Fruit fly (Drosophila melanogaster) whole organism, larva: Measurements from ENCODE around the gene CG9044.

Experiments
- noc ChIP-seq: fragments of 200-800 bp; sonication (Bioruptor generic); optimal IDR thresholded peaks from 3 replicates; lab custom pipeline; 2019; ENCODE audit warnings: missing biosample characterization, mild to moderate bottlenecking, missing genetic modification characterization, moderate library complexity

The CG9044 gene

dm6 chr2L:5945651-5946547 lies 3.4 kb upstream of the CG9044 start:
- TF ChIP-seq noc (tag; lab: Kevin White, UChicago): no peak

DNA sequence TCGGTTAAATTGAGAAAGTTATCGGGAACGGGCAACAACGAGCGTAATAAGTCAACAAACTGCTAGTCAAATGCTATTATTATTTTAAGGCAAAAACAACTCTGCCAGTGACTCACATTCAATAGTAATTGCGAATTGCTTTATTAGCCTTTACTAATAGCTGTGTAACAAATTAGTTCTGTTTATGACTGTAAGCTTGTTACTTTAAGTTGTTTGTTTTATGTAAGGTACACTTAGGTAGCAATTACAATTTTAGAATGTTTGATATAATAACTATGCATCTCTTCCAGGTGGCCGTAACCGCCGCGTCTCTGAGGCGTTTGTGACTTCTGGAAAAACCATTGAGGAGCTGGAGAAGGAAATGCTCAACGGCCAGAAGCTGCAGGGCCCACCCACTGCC lies 2.5 kb upstream of the CG9044 start:
- no peak for TF ChIP-seq noc (tag; lab: Kevin White, UChicago)

DNA sequence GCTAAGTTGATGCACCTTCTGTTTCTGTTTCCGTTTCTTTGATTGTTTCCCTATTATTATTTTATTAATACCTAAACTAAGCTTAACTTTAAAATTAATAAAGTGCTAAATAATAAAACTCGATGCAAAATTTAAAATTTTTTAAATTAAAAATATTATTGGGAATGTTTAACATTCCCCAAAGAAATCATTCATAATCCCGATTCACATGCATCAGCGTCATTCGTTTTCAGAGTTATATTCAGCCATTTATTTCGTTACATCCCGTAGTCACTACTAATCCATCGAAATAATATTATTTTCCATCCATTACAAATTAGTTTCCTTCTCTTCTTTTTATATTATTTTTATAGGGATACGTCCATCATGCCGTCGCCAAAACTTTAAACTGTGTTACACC lies 1.7 kb upstream of the CG9044 start:
- TF ChIP-seq noc (tag; lab: Kevin White, UChicago): no peak

DNA sequence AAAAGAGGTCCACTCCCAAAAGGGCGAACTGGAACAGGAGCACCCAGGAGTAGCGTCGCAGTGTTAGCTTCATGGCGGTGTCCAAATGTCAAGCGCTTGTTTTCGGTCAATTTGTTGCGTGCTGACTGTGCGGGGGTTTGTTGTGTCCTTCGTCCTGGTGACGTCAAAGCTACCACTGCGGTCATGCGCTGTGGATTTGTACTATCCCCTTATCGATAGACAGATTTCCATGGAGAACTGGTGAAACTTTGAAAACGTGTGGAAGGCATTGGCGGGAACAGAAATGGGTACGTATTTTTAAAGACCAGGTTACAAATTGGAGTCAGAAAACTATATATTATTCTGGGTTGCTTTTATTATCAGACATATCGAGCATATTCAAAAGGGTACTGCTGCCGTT lies 6.9 kb downstream of the CG9044 start, which contains the start of gene CG13999:
Gene CG13999 (minus strand): TSS at position 314 of the 400 bp plus-strand sequence.
- TF ChIP-seq noc (tag; lab: Kevin White, UChicago): no peak

DNA sequence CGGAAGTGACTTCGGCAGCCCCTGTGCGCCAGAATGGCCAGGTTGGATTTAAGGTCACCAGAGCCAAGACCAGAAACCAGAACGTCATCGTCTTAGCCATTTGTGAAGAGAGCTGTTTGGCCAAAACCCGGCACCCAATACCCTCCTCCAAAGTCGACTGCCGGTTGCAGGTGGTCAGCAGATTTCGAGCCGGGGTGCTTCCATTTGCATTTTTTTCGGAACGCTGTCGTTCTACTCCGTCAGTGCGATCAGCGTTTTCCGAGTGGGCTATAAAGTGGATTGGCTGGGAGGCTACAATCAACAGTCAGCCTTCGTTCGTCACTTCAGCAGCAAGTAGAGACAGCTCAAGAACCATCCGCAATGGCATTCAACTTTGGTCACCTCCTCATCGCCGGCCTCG lies 7.5 kb downstream of the CG9044 start, which contains the start of the genes CG13998 and Vm26Ab:
Gene CG13998 (minus strand): TSS at position 114 of the 400 bp plus-strand sequence.
Gene Vm26Ab (plus strand): TSS at position 299 of the 400 bp plus-strand sequence.
- TF ChIP-seq noc (tag; lab: Kevin White, UChicago): no peak

DNA sequence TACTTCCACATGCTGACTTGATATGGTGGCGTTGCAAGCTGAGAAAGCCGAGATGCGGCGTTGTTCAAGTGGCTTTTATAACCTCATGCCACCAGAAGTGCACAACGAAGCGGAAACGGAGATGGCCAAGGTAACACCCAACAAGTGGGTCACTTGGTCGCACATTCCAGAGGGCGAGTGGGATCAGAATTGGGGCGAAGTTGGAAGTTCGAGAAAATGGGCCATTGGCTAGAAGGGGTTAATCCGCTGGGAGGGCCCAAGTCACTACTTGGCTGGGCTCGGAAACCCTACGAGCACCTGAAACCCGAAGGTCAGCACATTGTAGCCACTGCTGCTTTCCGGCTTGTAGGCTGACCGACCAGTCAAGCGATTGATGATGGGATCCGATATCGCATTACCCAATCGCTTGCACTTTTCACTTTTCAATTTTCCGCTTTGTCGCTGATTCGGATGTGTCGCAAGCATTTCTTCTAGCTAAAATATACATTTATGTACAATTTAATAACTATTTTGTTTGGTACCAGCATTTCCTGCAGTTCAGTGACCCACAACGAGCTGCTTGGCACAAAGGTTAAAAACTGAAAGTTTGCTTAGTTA lies 9.4 kb downstream of the CG9044 start, which contains the start of gene Vm26Ac:
Gene Vm26Ac (minus strand): TSS at position 51 of the 597 bp plus-strand sequence.
- no peak for TF ChIP-seq noc (tag; lab: Kevin White, UChicago)

dm6 chr2L:5959863-5960658 lies 10.8 kb downstream of the CG9044 start, which contains the start of gene Vm26Aa:
Gene Vm26Aa (minus strand): TSS chr2L:5960340.
- TF ChIP-seq noc (tag; lab: Kevin White, UChicago): no peak

dm6 chr2L:5961169-5961918 lies 12.1 kb downstream of the CG9044 start:
- no peak for TF ChIP-seq noc (tag; lab: Kevin White, UChicago)

DNA sequence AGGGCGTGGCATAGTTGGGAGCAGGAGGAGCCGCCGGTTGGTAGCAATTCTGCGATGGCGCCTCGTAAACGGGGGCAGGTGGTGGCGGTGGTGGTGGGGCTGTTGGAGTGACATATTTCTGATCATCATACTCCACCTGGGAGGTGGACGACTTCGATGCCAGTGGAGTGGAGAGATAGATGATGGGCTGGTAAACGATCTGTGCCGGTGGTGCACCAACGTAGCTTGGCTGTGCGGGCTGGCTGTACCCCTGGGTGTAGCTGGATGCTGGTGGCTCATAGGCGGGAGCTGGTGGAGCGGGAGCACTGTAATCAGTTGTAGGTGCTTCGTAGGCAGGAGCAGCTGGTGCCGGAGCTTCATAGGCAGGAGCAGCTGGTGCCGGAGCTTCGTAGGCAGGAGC lies 14.0 kb downstream of the CG9044 start:
- no peak for TF ChIP-seq noc (tag; lab: Kevin White, UChicago)

DNA sequence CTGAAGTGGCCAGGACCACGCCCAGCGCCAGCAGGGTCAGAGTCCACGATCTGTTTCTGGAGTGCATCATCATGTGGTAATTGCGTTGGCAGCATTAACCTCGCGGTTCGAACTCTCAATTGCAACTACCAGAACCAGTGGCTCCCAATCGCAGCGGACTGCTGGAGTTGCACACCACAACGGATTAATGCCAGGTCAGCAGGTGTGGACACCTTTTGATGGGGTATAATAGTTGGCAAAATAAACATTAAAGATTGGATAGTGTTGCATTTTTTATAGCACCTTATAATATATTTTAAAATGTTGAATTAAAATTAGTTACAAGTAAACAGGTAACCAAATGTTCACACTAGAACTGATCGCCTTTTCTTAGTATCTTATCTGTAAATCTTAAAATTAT lies 15.0 kb downstream of the CG9044 start:
- no peak for TF ChIP-seq noc (tag; lab: Kevin White, UChicago)

- no peak for TF ChIP-seq noc (tag; lab: Kevin White, UChicago)
These were observed 15.6 kb downstream of the CG9044 start, which contains the start of gene psd for dm6 chr2L:5964851-5965250. Gene psd (minus strand): TSS chr2L:5964951.

DNA sequence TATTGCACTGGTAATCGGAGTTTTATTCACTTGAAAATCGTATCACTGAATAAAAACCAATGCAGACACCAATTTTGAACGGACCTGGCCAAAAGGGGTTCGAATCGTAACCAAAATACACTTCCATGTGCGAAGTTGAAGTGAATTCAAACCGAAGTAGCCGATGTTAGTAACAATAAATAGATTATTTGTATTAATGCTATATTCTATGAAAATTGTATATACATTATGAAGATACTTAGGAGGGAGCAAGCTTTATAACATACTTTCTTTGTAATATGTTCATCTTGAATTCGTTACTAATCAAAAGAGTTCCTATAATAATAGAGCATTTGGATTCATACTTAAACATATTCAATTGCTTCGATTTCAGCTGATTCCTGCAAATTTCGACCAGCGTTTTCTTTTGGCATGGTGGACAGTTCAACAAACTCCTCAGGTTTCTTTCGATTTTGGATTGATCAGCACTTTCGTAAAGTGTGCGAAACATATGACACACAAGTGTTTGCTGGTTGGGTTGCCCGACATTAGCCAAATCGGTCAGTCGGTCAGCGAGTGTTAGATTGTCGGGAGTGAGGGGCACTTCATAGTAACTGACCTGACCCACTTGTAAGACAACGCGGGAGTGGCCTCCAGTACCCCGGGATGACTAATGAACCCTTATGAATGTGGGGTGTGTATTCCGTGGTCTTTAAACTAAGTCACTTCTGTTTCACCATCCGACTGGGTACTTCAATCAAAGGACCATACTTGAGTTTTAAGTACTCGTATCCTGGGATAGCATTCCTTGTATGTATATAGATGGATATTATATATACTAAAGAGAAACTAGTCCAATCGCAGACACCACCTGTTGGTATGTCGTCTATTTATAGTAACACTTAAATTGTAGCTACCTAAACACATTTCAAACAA lies 18.7 kb downstream of the CG9044 start, which contains the start of the genes CG13992 and Ucp4C:
Gene CG13992 (minus strand): TSS at position 51 of the 915 bp plus-strand sequence.
Gene Ucp4C (plus strand): TSS at position 865 of the 915 bp plus-strand sequence.
- no peak for TF ChIP-seq noc (tag; lab: Kevin White, UChicago)

DNA sequence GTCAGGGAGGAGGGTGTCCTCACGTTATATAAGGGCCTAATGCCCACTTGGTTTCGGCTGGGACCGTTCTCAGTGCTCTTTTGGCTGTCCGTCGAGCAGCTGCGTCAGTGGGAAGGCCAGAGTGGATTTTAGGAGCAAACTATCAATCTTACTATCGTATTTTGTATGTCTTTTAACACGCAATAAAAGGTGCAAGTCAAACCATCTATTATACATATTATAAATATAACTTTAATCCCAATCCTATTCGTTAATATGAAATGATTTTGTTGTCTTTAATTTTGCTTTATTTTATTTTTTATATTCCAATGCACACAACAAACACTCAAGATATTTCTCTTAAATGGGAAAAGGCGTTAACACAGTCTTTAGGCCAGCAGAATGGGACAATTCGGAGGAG lies 20.3 kb downstream of the CG9044 start, which contains the start of gene Ucp4B:
Gene Ucp4B (plus strand): TSS at position 301 of the 400 bp plus-strand sequence.
- TF ChIP-seq noc (tag; lab: Kevin White, UChicago): no peak
